Worm (Caenorhabditis elegans): Measurements from ENCODE around the gene W02B8.1.

DNA sequence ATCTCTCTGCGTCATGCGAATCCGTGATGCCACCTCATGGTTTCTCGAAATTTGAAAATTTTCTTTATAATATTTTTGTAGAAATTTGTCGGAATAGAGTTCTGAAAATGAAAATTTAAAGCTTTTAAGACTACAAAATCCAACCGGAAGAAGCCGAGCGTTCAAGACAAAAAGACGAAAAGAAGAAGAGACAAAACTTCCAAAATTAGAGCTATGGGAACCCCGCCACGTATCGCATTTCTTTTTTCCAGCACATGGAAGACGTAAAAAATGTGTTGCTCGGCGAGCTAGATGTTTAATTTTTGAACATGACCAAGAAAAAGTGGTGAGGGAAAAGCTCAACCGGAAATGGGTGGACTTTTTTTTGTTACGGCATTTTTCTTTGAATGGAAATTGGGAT lies at the start of gene W02B8.1:
- no peak for TF ChIP-seq Y116A8C.19 (tag; optimal IDR thresholded peaks at IDR 0.05; ENCODE audit: borderline replicate concordance)
- TF ChIP-seq nhr-237 (tag; optimal IDR thresholded peaks at IDR 0.05), result no peak
- no peak for TF ChIP-seq lin-13 (GFP tag; optimal IDR thresholded peaks at IDR 0.05)
- no peak for TF ChIP-seq tbx-2 (tag; optimal IDR thresholded peaks at IDR 0.05)
- no peak for TF ChIP-seq elt-2 (tag; optimal IDR thresholded peaks at IDR 0.05)
- TF ChIP-seq unc-86 (tag; optimal IDR thresholded peaks at IDR 0.05), result no peak
- no peak for TF ChIP-seq mdl-1 (tag; optimal IDR thresholded peaks at IDR 0.05)

Data from whole organism, L1 larva.